Worm (Caenorhabditis elegans) whole organism, L4 larva: ENCODE results near the gene nhr-260.

ENCODE experiments used
- F10B5.3 ChIP-seq: sonication (generic microtip); optimal IDR thresholded peaks from 2 replicates; lab custom pipeline; 2016; ENCODE audit warnings: mild to moderate bottlenecking, missing genetic modification characterization, missing compliant biosample characterization
- F26F4.8 ChIP-seq: fragments of 200-800 bp; sonication (Bioruptor generic); conservative IDR thresholded peaks from 2 replicates; pipeline ENCODE4 v1.3.6; 2022; ENCODE audit warnings: missing genetic modification characterization, missing compliant biosample characterization
- F49E8.2 ChIP-seq: sonication (generic microtip); optimal IDR thresholded peaks from 2 replicates; lab custom pipeline; 2016; ENCODE audit warnings: missing compliant biosample characterization, mild to moderate bottlenecking, missing genetic modification characterization, borderline replicate concordance
- T20F7.1 ChIP-seq: fragments of 200-800 bp; sonication (Bioruptor generic); optimal IDR thresholded peaks from 2 replicates; lab custom pipeline; 2018; ENCODE audit warnings: mild to moderate bottlenecking, missing genetic modification characterization, missing compliant biosample characterization
- T26A8.4 ChIP-seq: fragments of 200-800 bp; sonication (Bioruptor generic); IDR thresholded peaks from 2 replicates; pipeline ENCODE4 v1.3.6; 2022; ENCODE audit warnings: missing genetic modification characterization, missing compliant biosample characterization
- Y5F2A.4 ChIP-seq: fragments of 200-800 bp; sonication (Bioruptor generic); optimal IDR thresholded peaks from 2 replicates; lab custom pipeline; 2018; ENCODE audit warnings: mild to moderate bottlenecking, missing genetic modification characterization, missing compliant biosample characterization
- Y75B8A.6 ChIP-seq: fragments of 200-800 bp; sonication (Bioruptor generic); IDR thresholded peaks from 2 replicates; pipeline ENCODE4 v1.3.6; 2022; ENCODE audit warnings: missing genetic modification reagents, missing genetic modification characterization, missing compliant biosample characterization
- ZK546.5 ChIP-seq, 2 experiments: sonication (generic microtip); optimal IDR thresholded peaks; 2 replicates each; lab custom pipeline; 2017; ENCODE audit warnings: missing biosample characterization in 2 of 2, missing genetic modification characterization in 2 of 2
- aha-1 ChIP-seq: fragments of 150-350 bp; peaks from one replicate; lab custom pipeline; 2014; ENCODE audit warnings: missing biosample characterization, missing genetic modification characterization
- arid-1 ChIP-seq: fragments of 200-800 bp; sonication (Bioruptor generic); conservative IDR thresholded peaks from 2 replicates; pipeline ENCODE4 v1.3.6; 2022; ENCODE audit warnings: missing genetic modification reagents, missing genetic modification characterization, missing compliant biosample characterization
- ceh-20 ChIP-seq: fragments of 200-800 bp; sonication (Bioruptor generic); IDR thresholded peaks from 2 replicates; pipeline ENCODE4 v1.3.6; 2022; ENCODE audit warnings: missing genetic modification reagents, missing genetic modification characterization, missing compliant biosample characterization
- ceh-28 ChIP-seq: fragments of 150-350 bp; optimal IDR thresholded peaks from 2 replicates; lab custom pipeline; 2014; ENCODE audit warnings: missing biosample characterization, missing genetic modification reagents, missing genetic modification characterization
- ceh-32 ChIP-seq: sonication (generic microtip); optimal IDR thresholded peaks from 2 replicates; lab custom pipeline; 2016; ENCODE audit warnings: mild to moderate bottlenecking, missing genetic modification characterization, missing compliant biosample characterization; ENCODE audit not compliant: poor library complexity
- daf-16 ChIP-seq, 3 experiments: sonication (generic microtip); optimal IDR thresholded peaks; 2 replicates each; lab custom pipeline; 2016 to 2017; ENCODE audit warnings: missing genetic modification characterization in 3 of 3, missing genetic modification reagents in 3 of 3, mild to moderate bottlenecking in 2 of 3, missing compliant biosample characterization in 2 of 3, missing biosample characterization in 1 of 3, moderate library complexity in 1 of 3
- dmd-6 ChIP-seq: fragments of 200-800 bp; sonication (Bioruptor generic); IDR thresholded peaks from 2 replicates; pipeline ENCODE4 v1.3.6; 2022; ENCODE audit warnings: missing genetic modification reagents, missing genetic modification characterization, missing compliant biosample characterization
- dpl-1 ChIP-seq: fragments of 150-350 bp; optimal IDR thresholded peaks from 2 replicates; lab custom pipeline; 2014; ENCODE audit warnings: missing biosample characterization, missing genetic modification reagents, missing genetic modification characterization
- dve-1 ChIP-seq: sonication (generic microtip); optimal IDR thresholded peaks from 2 replicates; lab custom pipeline; 2017; ENCODE audit warnings: antibody characterized with exemption, mild to moderate bottlenecking, missing genetic modification characterization, missing compliant biosample characterization; ENCODE audit not compliant: insufficient read depth
- egl-27 ChIP-seq: sonication (generic microtip); optimal IDR thresholded peaks from 3 replicates; lab custom pipeline; 2017; ENCODE audit warnings: missing biosample characterization, missing genetic modification reagents, missing genetic modification characterization
- hlh-30 ChIP-seq: sonication (generic microtip); optimal IDR thresholded peaks from 2 replicates; lab custom pipeline; 2017; ENCODE audit warnings: antibody characterized with exemption, mild to moderate bottlenecking, missing genetic modification characterization, missing compliant biosample characterization; ENCODE audit not compliant: insufficient read depth
- jun-1 ChIP-seq: fragments of 150-350 bp; optimal IDR thresholded peaks from 2 replicates; lab custom pipeline; 2014; ENCODE audit warnings: missing biosample characterization, missing genetic modification reagents, missing genetic modification characterization
- lin-15B ChIP-seq: fragments of 150-350 bp; sonication (generic microtip); optimal IDR thresholded peaks from 3 replicates; lab custom pipeline; 2014; ENCODE audit warnings: missing biosample characterization, missing genetic modification characterization
- lsy-2 ChIP-seq, 2 experiments: fragments of 150-350 bp in 1 of 2; sonication (generic microtip) in 1 of 2; optimal IDR thresholded peaks; 2 replicates each; lab custom pipeline; 2014 to 2017; ENCODE audit warnings: missing biosample characterization in 2 of 2, missing genetic modification characterization in 2 of 2
- mdl-1 ChIP-seq, 2 experiments: fragments of 150-350 bp in 1 of 2; sonication (generic microtip) in 1 of 2; optimal IDR thresholded peaks; 2 replicates each; lab custom pipeline; 2014 to 2017; ENCODE audit warnings: missing biosample characterization in 2 of 2, missing genetic modification characterization in 2 of 2
- mep-1 ChIP-seq: fragments of 150-350 bp; sonication (generic microtip); optimal IDR thresholded peaks from 3 replicates; lab custom pipeline; 2014; ENCODE audit warnings: missing biosample characterization, missing genetic modification characterization
- mxl-2 ChIP-seq: fragments of 200-800 bp; sonication (Bioruptor generic); conservative IDR thresholded peaks from 2 replicates; pipeline ENCODE4 v1.3.6; 2022; ENCODE audit warnings: missing genetic modification reagents, missing genetic modification characterization, missing compliant biosample characterization
- mxl-3 ChIP-seq: fragments of 200-800 bp; sonication (Bioruptor generic); optimal IDR thresholded peaks from 2 replicates; lab custom pipeline; 2018; ENCODE audit warnings: mild to moderate bottlenecking, missing genetic modification characterization, missing compliant biosample characterization
- nhr-102 ChIP-seq: sonication (generic microtip); optimal IDR thresholded peaks from 2 replicates; lab custom pipeline; 2016; ENCODE audit warnings: mild to moderate bottlenecking, missing genetic modification characterization, moderate library complexity, missing compliant biosample characterization
- nhr-42 ChIP-seq: fragments of 200-800 bp; sonication (Bioruptor generic); IDR thresholded peaks from 2 replicates; pipeline ENCODE4 v1.3.6; 2022; ENCODE audit warnings: missing genetic modification characterization, missing compliant biosample characterization
- nhr-6 ChIP-seq: fragments of 150-350 bp; optimal IDR thresholded peaks from 2 replicates; lab custom pipeline; 2014; ENCODE audit warnings: missing biosample characterization, missing genetic modification characterization
- nhr-76 ChIP-seq: fragments of 150-350 bp; optimal IDR thresholded peaks from 2 replicates; lab custom pipeline; 2014; ENCODE audit warnings: missing biosample characterization, missing genetic modification characterization
- php-3 ChIP-seq: fragments of 200-800 bp; sonication (Bioruptor generic); IDR thresholded peaks from 2 replicates; pipeline ENCODE4 v1.3.6; 2022; ENCODE audit warnings: missing genetic modification reagents, missing genetic modification characterization, missing compliant biosample characterization
- pqm-1 ChIP-seq: sonication (generic microtip); optimal IDR thresholded peaks from 2 replicates; lab custom pipeline; 2017; ENCODE audit warnings: missing biosample characterization, missing genetic modification characterization
- sdz-12 ChIP-seq: fragments of 200-800 bp; sonication (Bioruptor generic); optimal IDR thresholded peaks from 2 replicates; lab custom pipeline; 2018; ENCODE audit warnings: mild to moderate bottlenecking, missing genetic modification characterization, missing compliant biosample characterization
- skn-1 ChIP-seq: fragments of 150-350 bp; optimal IDR thresholded peaks from 2 replicates; lab custom pipeline; 2014; ENCODE audit warnings: missing biosample characterization, missing genetic modification characterization
- snpc-4 ChIP-seq: fragments of 150-350 bp; optimal IDR thresholded peaks from 2 replicates; lab custom pipeline; 2014; ENCODE audit warnings: missing biosample characterization, missing genetic modification characterization
- spr-3 ChIP-seq: fragments of 200-800 bp; sonication (Bioruptor generic); optimal IDR thresholded peaks from 2 replicates; lab custom pipeline; 2018; ENCODE audit warnings: mild to moderate bottlenecking, missing genetic modification characterization, missing compliant biosample characterization
- tag-97 ChIP-seq: fragments of 200-800 bp; sonication (Bioruptor generic); IDR thresholded peaks from 2 replicates; pipeline ENCODE4 v1.3.6; 2022; ENCODE audit warnings: missing genetic modification characterization, missing compliant biosample characterization
- unc-39 ChIP-seq: sonication (generic microtip); optimal IDR thresholded peaks from 2 replicates; lab custom pipeline; 2017; ENCODE audit warnings: missing biosample characterization, missing genetic modification characterization
- unc-62 ChIP-seq, 3 experiments: fragments of 150-350 bp in 1 of 3; sonication (generic microtip); optimal IDR thresholded peaks in 2 of 3; peaks in 1 of 3; 1 replicate in 1 of 3; 2 replicates in 2 of 3; lab custom pipeline; 2014 to 2017; ENCODE audit warnings: missing biosample characterization in 3 of 3, missing genetic modification characterization in 3 of 3, missing genetic modification reagents in 3 of 3, missing genotype in 1 of 3
- zag-1 ChIP-seq: fragments of 150-350 bp; optimal IDR thresholded peaks from 2 replicates; lab custom pipeline; 2014; ENCODE audit warnings: missing biosample characterization, missing genetic modification characterization
- zip-11 ChIP-seq: fragments of 200-800 bp; sonication (Bioruptor generic); IDR thresholded peaks from 2 replicates; pipeline ENCODE4 v1.3.6; 2022; ENCODE audit warnings: missing genetic modification characterization, missing compliant biosample characterization
- ztf-7 ChIP-seq: fragments of 150-350 bp; optimal IDR thresholded peaks from 2 replicates; lab custom pipeline; 2014; ENCODE audit warnings: missing biosample characterization, missing genetic modification characterization

The nhr-260 gene

DNA sequence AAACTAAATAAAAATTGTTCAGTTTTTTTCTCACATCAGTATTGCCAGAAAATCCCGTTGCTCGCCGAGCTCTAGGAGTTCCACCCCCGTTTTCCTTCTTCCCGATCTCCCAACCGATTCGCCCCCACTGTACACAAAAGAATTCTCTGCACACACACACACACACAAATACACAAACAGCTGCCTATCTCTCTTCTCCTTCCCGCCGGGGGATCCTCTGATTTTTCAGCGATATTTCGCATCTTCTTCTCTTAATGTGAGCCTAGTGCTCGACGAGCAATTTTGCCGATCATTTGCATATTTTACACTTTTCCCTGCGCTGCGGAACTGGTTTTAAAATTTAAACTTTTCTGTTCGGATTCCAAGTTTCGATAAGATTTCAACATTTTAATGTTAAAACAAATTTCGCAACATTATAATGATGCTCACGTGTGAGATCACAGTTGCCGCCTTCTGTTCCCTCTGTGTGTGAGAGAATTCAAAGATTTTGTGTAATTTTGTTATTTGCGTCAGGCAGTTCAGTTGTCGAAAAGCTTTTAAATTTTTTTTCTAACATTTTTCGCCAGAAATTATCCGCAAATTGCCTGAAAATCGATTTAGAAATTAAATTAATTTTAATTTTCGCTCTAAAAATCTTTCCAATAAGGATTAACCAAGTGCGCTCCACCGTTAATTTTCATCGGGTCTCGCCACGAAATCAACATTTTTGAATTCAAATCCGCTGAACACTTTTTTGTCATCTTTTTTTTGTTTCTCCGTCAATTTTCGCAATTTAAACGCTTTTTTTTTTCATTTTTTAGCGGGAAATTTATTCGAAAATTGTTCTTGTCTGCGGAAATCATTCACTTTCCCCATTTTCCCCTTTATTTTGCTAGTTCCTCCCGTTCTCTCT lies 40.1 kb downstream of the nhr-260 start (continued):
- peak; percentile 17 for TF ChIP-seq hlh-30 (tag; lab: Kevin White, UChicago)
- no peak for TF ChIP-seq zag-1 (tag; lab: Kevin White, UChicago)
- TF ChIP-seq skn-1 (tag; lab: Kevin White, UChicago) = no peak
- TF ChIP-seq, all 104 proteins: peak for 26

ce11 chrV:1468905-1469304 lies 42.5 kb downstream of the nhr-260 start:
- TF ChIP-seq aha-1 (peak; percentile 91), lin-15B (tag; lab: Kevin White, UChicago) (no peak), nhr-102 (tag; lab: Kevin White, UChicago) (no peak), F26F4.8 (no peak), skn-1 (tag; lab: Kevin White, UChicago) (no peak), ZK546.5 (tag; optimal IDR thresholded peaks at IDR 0.05; lab: Kevin White, UChicago) (no peak), T20F7.1 (GFP tag; lab: Kevin White, UChicago) (no peak), mxl-3 (no peak)

ce11 chrV:1467444-1467843 lies 44.0 kb downstream of the nhr-260 start, which contains the start of gene gid-8:
gid-8 (plus strand) TSS chrV:1467744.
- TF ChIP-seq pqm-1 (tag; lab: Kevin White, UChicago) (no peak), dmd-6 (no peak), php-3 (no peak), unc-62 (GFP tag; optimal IDR thresholded peaks at IDR 0.05 in 1 of 2; lab: Kevin White, UChicago) (no peak), unc-62 (tag; optimal IDR thresholded peaks at IDR 0.05; lab: Kevin White, UChicago) (no peak), dve-1 (no peak), nhr-42 (no peak), tag-97 (GFP tag; lab: Robert Waterston, UW) (no peak), nhr-76 (tag; lab: Kevin White, UChicago) (no peak), egl-27 (tag; lab: Kevin White, UChicago) (no peak), lin-15B (tag; lab: Kevin White, UChicago) (no peak), ceh-28 (tag; lab: Kevin White, UChicago) (no peak), snpc-4 (tag; lab: Kevin White, UChicago) (no peak), jun-1 (tag; lab: Kevin White, UChicago) (no peak), mxl-2 (GFP tag; lab: Robert Waterston, UW) (no peak), unc-39 (tag; lab: Kevin White, UChicago) (no peak), lsy-2 (tag; optimal IDR thresholded peaks at IDR 0.05; lab: Kevin White, UChicago) (no peak), ZK546.5 (tag; optimal IDR thresholded peaks at IDR 0.05; lab: Kevin White, UChicago) (no peak), nhr-102 (tag; lab: Kevin White, UChicago) (no peak), dpl-1 (GFP tag; lab: Kevin White, UChicago) (no peak)
- TF ChIP-seq, all 104 proteins: peak for 0

DNA sequence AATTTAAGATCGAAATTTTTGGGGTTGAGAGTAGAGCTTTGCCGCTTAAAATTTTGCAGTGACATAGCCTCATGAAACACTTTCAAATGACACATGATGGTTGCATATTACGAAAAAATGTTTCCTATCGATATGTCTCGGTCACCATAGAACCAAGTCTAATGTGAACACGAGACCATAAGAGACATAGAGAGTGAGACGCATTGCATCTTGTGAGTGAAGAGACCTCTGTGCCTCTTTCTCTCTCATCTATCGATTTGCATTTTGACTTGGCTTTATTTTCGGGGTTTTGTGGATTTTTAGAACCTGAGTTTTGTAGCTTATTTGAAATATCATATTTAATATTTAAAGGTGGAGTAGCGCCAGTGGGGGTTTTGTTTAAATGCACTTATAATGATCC lies 44.5 kb downstream of the nhr-260 start:
- TF ChIP-seq F26F4.8 (no peak), F49E8.2 (tag; lab: Kevin White, UChicago) (no peak), mxl-3 (no peak), F10B5.3 (tag; lab: Kevin White, UChicago) (no peak), Y5F2A.4 (GFP tag; lab: Kevin White, UChicago) (no peak), snpc-4 (tag; lab: Kevin White, UChicago) (no peak), ZK546.5 (tag; optimal IDR thresholded peaks at IDR 0.05; lab: Kevin White, UChicago) (no peak), spr-3 (GFP tag; lab: Kevin White, UChicago) (no peak), sdz-12 (GFP tag; lab: Kevin White, UChicago) (no peak), ceh-28 (tag; lab: Kevin White, UChicago) (no peak), nhr-6 (peak; percentile 32), ztf-7 (tag; lab: Kevin White, UChicago) (no peak), arid-1 (GFP tag; lab: Robert Waterston, UW) (no peak), T26A8.4 (GFP tag; lab: Robert Waterston, UW) (no peak), mdl-1 (tag; optimal IDR thresholded peaks at IDR 0.05; lab: Kevin White, UChicago) (peak in 1 of 2 experiments; percentile 65), ceh-20 (GFP tag; lab: Robert Waterston, UW) (no peak), zip-11 (GFP tag; lab: Robert Waterston, UW) (no peak), ceh-32 (no peak), mxl-2 (GFP tag; lab: Robert Waterston, UW) (no peak), dmd-6 (peak; percentile 50), Y75B8A.6 (GFP tag; lab: Robert Waterston, UW) (no peak), daf-16 (GFP tag; optimal IDR thresholded peaks at IDR 0.05; lab: Kevin White, UChicago) (no peak), daf-16 (tag; optimal IDR thresholded peaks at IDR 0.05; lab: Kevin White, UChicago) (no peak), mep-1 (tag; lab: Kevin White, UChicago) (peak; percentile 31), dpl-1 (GFP tag; lab: Kevin White, UChicago) (no peak)
